Worm (Caenorhabditis elegans): ENCODE data around the gene lir-2.

DNA sequence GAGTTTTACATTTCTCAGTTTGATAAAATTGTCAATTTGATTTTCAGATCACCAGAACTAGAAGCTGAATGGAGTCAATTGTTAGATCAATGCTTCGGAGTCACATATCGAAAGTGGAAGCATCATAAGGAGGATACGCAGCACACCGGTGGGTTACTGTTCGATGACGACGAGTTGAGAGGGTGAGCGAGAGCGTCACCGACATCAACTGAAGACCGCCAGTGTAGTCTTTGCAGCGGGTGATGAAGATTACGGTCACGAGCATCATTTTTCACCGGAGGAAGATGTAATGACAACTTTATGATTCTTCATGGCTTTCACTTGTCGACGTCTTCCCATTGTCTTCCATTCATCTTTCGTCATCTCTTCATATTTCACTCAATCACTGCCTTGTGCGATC lies 14.8 kb downstream of the lir-2 start, which contains the start of gene lin-26:
- TF ChIP-seq jun-1 (tag; optimal IDR thresholded peaks at IDR 0.05) (no peak), ceh-88 (GFP tag; IDR thresholded peaks at IDR 0.05) (no peak), efl-3 (GFP tag; optimal IDR thresholded peaks at IDR 0.05) (no peak), nhr-28 (tag; optimal IDR thresholded peaks at IDR 0.05) (no peak), nhr-11 (tag; optimal IDR thresholded peaks at IDR 0.05) (no peak), sox-4 (tag; optimal IDR thresholded peaks at IDR 0.05) (no peak), unc-130 (tag; optimal IDR thresholded peaks at IDR 0.05) (no peak), skn-1 (tag; optimal IDR thresholded peaks at IDR 0.05) (no peak), irx-1 (tag; optimal IDR thresholded peaks at IDR 0.05) (no peak), blmp-1 (tag; optimal IDR thresholded peaks at IDR 0.05) (no peak), lsy-2 (tag; optimal IDR thresholded peaks at IDR 0.05) (no peak)
